Worm (Caenorhabditis elegans) whole organism, L4 larva: ENCODE measurements around the gene C56E6.4.

ENCODE experiments used
- D1046.2 ChIP-seq: fragments of 200-800 bp; sonication (Bioruptor generic); IDR thresholded peaks from 2 replicates; pipeline ENCODE4 v1.3.6; 2022; ENCODE audit warnings: missing genetic modification characterization, missing compliant biosample characterization
- F10B5.3 ChIP-seq: sonication (generic microtip); optimal IDR thresholded peaks from 2 replicates; lab custom pipeline; 2016; ENCODE audit warnings: mild to moderate bottlenecking, missing genetic modification characterization, missing compliant biosample characterization
- F26F4.8 ChIP-seq: fragments of 200-800 bp; sonication (Bioruptor generic); conservative IDR thresholded peaks from 2 replicates; pipeline ENCODE4 v1.3.6; 2022; ENCODE audit warnings: missing genetic modification characterization, missing compliant biosample characterization
- F44E2.7 ChIP-seq: fragments of 200-800 bp; sonication (Bioruptor generic); IDR thresholded peaks from 2 replicates; pipeline ENCODE4 v2.1.2; 2022; ENCODE audit warnings: missing genetic modification characterization, missing compliant biosample characterization
- T26A8.4 ChIP-seq: fragments of 200-800 bp; sonication (Bioruptor generic); IDR thresholded peaks from 2 replicates; pipeline ENCODE4 v1.3.6; 2022; ENCODE audit warnings: missing genetic modification characterization, missing compliant biosample characterization
- Y48G9A.11 ChIP-seq: fragments of 200-800 bp; sonication (Bioruptor generic); IDR thresholded peaks from 2 replicates; pipeline ENCODE4 v1.3.6; 2022; ENCODE audit warnings: missing genetic modification reagents, missing genetic modification characterization, missing compliant biosample characterization
- Y5F2A.4 ChIP-seq: fragments of 200-800 bp; sonication (Bioruptor generic); optimal IDR thresholded peaks from 2 replicates; lab custom pipeline; 2018; ENCODE audit warnings: mild to moderate bottlenecking, missing genetic modification characterization, missing compliant biosample characterization
- ZK337.2 ChIP-seq: fragments of 200-800 bp; sonication (Bioruptor generic); IDR thresholded peaks from 2 replicates; pipeline ENCODE4 v1.3.6; 2022; ENCODE audit warnings: missing genetic modification reagents, missing genetic modification characterization, missing compliant biosample characterization
- ama-1 ChIP-seq: fragments of 150-350 bp; optimal IDR thresholded peaks from 2 replicates; lab custom pipeline; 2014; ENCODE audit warnings: inconsistent platforms, mixed read lengths
- attf-4 ChIP-seq: sonication (generic microtip); optimal IDR thresholded peaks from 3 replicates; lab custom pipeline; 2017; ENCODE audit warnings: missing biosample characterization, missing genetic modification characterization
- ceh-20 ChIP-seq: fragments of 200-800 bp; sonication (Bioruptor generic); IDR thresholded peaks from 2 replicates; pipeline ENCODE4 v1.3.6; 2022; ENCODE audit warnings: missing genetic modification reagents, missing genetic modification characterization, missing compliant biosample characterization
- ceh-28 ChIP-seq: fragments of 150-350 bp; optimal IDR thresholded peaks from 2 replicates; lab custom pipeline; 2014; ENCODE audit warnings: missing biosample characterization, missing genetic modification reagents, missing genetic modification characterization
- ceh-82 ChIP-seq: sonication (generic microtip); optimal IDR thresholded peaks from 2 replicates; lab custom pipeline; 2017; ENCODE audit warnings: missing biosample characterization, missing genetic modification characterization
- cey-2 ChIP-seq: sonication (generic microtip); optimal IDR thresholded peaks from 3 replicates; lab custom pipeline; 2017; ENCODE audit warnings: missing genetic modification characterization, mild to moderate bottlenecking, missing compliant biosample characterization, antibody characterized with exemption, borderline replicate concordance; ENCODE audit not compliant: insufficient read depth
- daf-16 ChIP-seq, 3 experiments: sonication (generic microtip); optimal IDR thresholded peaks; 2 replicates each; lab custom pipeline; 2016 to 2017; ENCODE audit warnings: missing genetic modification characterization in 3 of 3, missing genetic modification reagents in 3 of 3, mild to moderate bottlenecking in 2 of 3, missing compliant biosample characterization in 2 of 3, missing biosample characterization in 1 of 3, moderate library complexity in 1 of 3
- daf-19 ChIP-seq: fragments of 200-800 bp; sonication (Bioruptor generic); conservative IDR thresholded peaks from 2 replicates; pipeline ENCODE4 v1.3.6; 2022; ENCODE audit warnings: missing genetic modification characterization, missing compliant biosample characterization
- dmd-8 ChIP-seq: fragments of 200-800 bp; sonication (Bioruptor generic); IDR thresholded peaks from 2 replicates; pipeline ENCODE4 v1.3.6; 2022; ENCODE audit warnings: missing genetic modification characterization, missing compliant biosample characterization
- dmd-9 ChIP-seq: fragments of 200-800 bp; sonication (Bioruptor generic); IDR thresholded peaks from 2 replicates; pipeline ENCODE4 v1.3.6; 2022; ENCODE audit warnings: missing genetic modification reagents, missing genetic modification characterization, missing compliant biosample characterization
- dpl-1 ChIP-seq: fragments of 150-350 bp; optimal IDR thresholded peaks from 2 replicates; lab custom pipeline; 2014; ENCODE audit warnings: missing biosample characterization, missing genetic modification reagents, missing genetic modification characterization
- duxl-1 ChIP-seq: sonication (generic microtip); optimal IDR thresholded peaks from 2 replicates; lab custom pipeline; 2016; ENCODE audit warnings: mild to moderate bottlenecking, missing genetic modification characterization, moderate library complexity, missing compliant biosample characterization; ENCODE audit not compliant: poor library complexity
- dve-1 ChIP-seq: sonication (generic microtip); optimal IDR thresholded peaks from 2 replicates; lab custom pipeline; 2017; ENCODE audit warnings: antibody characterized with exemption, mild to moderate bottlenecking, missing genetic modification characterization, missing compliant biosample characterization; ENCODE audit not compliant: insufficient read depth
- fkh-10 ChIP-seq: fragments of 150-350 bp; optimal IDR thresholded peaks from 2 replicates; lab custom pipeline; 2014; ENCODE audit warnings: missing biosample characterization, missing genetic modification reagents, missing genetic modification characterization
- gei-8 ChIP-seq: fragments of 200-800 bp; sonication (Bioruptor generic); optimal IDR thresholded peaks from 2 replicates; lab custom pipeline; 2018; ENCODE audit warnings: mild to moderate bottlenecking, missing genetic modification characterization, missing compliant biosample characterization
- hlh-11 ChIP-seq: fragments of 200-800 bp; sonication (Bioruptor generic); optimal IDR thresholded peaks from 2 replicates; lab custom pipeline; 2018; ENCODE audit warnings: mild to moderate bottlenecking, missing genetic modification characterization, missing compliant biosample characterization
- jun-1 ChIP-seq: fragments of 150-350 bp; optimal IDR thresholded peaks from 2 replicates; lab custom pipeline; 2014; ENCODE audit warnings: missing biosample characterization, missing genetic modification reagents, missing genetic modification characterization
- lin-1 ChIP-seq: fragments of 200-800 bp; sonication (Bioruptor generic); IDR thresholded peaks from 2 replicates; pipeline ENCODE4 v1.3.6; 2022; ENCODE audit warnings: missing genetic modification reagents, missing genetic modification characterization, missing compliant biosample characterization
- lin-29 ChIP-seq: fragments of 200-800 bp; sonication (Bioruptor generic); IDR thresholded peaks from 2 replicates; pipeline ENCODE4 v1.3.6; 2022; ENCODE audit warnings: missing genetic modification reagents, missing genetic modification characterization, missing compliant biosample characterization
- lsy-2 ChIP-seq, 2 experiments: fragments of 150-350 bp in 1 of 2; sonication (generic microtip) in 1 of 2; optimal IDR thresholded peaks; 2 replicates each; lab custom pipeline; 2014 to 2017; ENCODE audit warnings: missing biosample characterization in 2 of 2, missing genetic modification characterization in 2 of 2
- madf-9 ChIP-seq: fragments of 200-800 bp; sonication (Bioruptor generic); conservative IDR thresholded peaks from 2 replicates; pipeline ENCODE4 v1.3.6; 2022; ENCODE audit warnings: missing genetic modification reagents, missing genetic modification characterization, missing compliant biosample characterization
- mdl-1 ChIP-seq, 2 experiments: fragments of 150-350 bp in 1 of 2; sonication (generic microtip) in 1 of 2; optimal IDR thresholded peaks; 2 replicates each; lab custom pipeline; 2014 to 2017; ENCODE audit warnings: missing biosample characterization in 2 of 2, missing genetic modification characterization in 2 of 2
- mxl-3 ChIP-seq: fragments of 200-800 bp; sonication (Bioruptor generic); optimal IDR thresholded peaks from 2 replicates; lab custom pipeline; 2018; ENCODE audit warnings: mild to moderate bottlenecking, missing genetic modification characterization, missing compliant biosample characterization
- nhr-10 ChIP-seq: fragments of 150-350 bp; optimal IDR thresholded peaks from 2 replicates; lab custom pipeline; 2014; ENCODE audit warnings: missing biosample characterization, missing genetic modification characterization
- nhr-25 ChIP-seq: sonication (generic microtip); optimal IDR thresholded peaks from 2 replicates; lab custom pipeline; 2017; ENCODE audit warnings: missing genetic modification characterization, mild to moderate bottlenecking, missing compliant biosample characterization, antibody characterized with exemption, moderate library complexity, borderline replicate concordance; ENCODE audit not compliant: insufficient read depth
- nhr-28 ChIP-seq: fragments of 150-350 bp; optimal IDR thresholded peaks from 2 replicates; lab custom pipeline; 2014; ENCODE audit warnings: missing biosample characterization, missing genetic modification characterization
- nhr-48 ChIP-seq: sonication (generic microtip); optimal IDR thresholded peaks from 2 replicates; lab custom pipeline; 2016; ENCODE audit warnings: mild to moderate bottlenecking, missing genetic modification characterization, missing compliant biosample characterization
- nhr-77 ChIP-seq: fragments of 150-350 bp; optimal IDR thresholded peaks from 2 replicates; lab custom pipeline; 2014; ENCODE audit warnings: missing biosample characterization, missing genetic modification characterization
- pha-4 ChIP-seq, 2 experiments: fragments of 150-350 bp in 1 of 2; fragments of 200-800 bp in 1 of 2; sonication (Bioruptor generic) in 1 of 2; IDR thresholded peaks in 1 of 2; optimal IDR thresholded peaks in 1 of 2; 2 replicates each; pipeline versions ENCODE4 v1.3.6 to Lab custom; 2014 to 2022; ENCODE audit warnings: missing genetic modification characterization in 2 of 2, missing genetic modification reagents in 2 of 2, missing biosample characterization in 1 of 2, missing compliant biosample characterization in 1 of 2
- php-3 ChIP-seq: fragments of 200-800 bp; sonication (Bioruptor generic); IDR thresholded peaks from 2 replicates; pipeline ENCODE4 v1.3.6; 2022; ENCODE audit warnings: missing genetic modification reagents, missing genetic modification characterization, missing compliant biosample characterization
- pqm-1 ChIP-seq: sonication (generic microtip); optimal IDR thresholded peaks from 2 replicates; lab custom pipeline; 2017; ENCODE audit warnings: missing biosample characterization, missing genetic modification characterization
- snpc-4 ChIP-seq: fragments of 150-350 bp; optimal IDR thresholded peaks from 2 replicates; lab custom pipeline; 2014; ENCODE audit warnings: missing biosample characterization, missing genetic modification characterization
- tag-97 ChIP-seq: fragments of 200-800 bp; sonication (Bioruptor generic); IDR thresholded peaks from 2 replicates; pipeline ENCODE4 v1.3.6; 2022; ENCODE audit warnings: missing genetic modification characterization, missing compliant biosample characterization
- unc-62 ChIP-seq, 3 experiments: fragments of 150-350 bp in 1 of 3; sonication (generic microtip); optimal IDR thresholded peaks in 2 of 3; peaks in 1 of 3; 1 replicate in 1 of 3; 2 replicates in 2 of 3; lab custom pipeline; 2014 to 2017; ENCODE audit warnings: missing biosample characterization in 3 of 3, missing genetic modification characterization in 3 of 3, missing genetic modification reagents in 3 of 3, missing genotype in 1 of 3
- vab-7 ChIP-seq: fragments of 200-800 bp; sonication (Bioruptor generic); IDR thresholded peaks from 2 replicates; pipeline ENCODE4 v1.3.6; 2022; ENCODE audit warnings: missing genetic modification reagents, missing genetic modification characterization, missing compliant biosample characterization
- zag-1 ChIP-seq: fragments of 150-350 bp; optimal IDR thresholded peaks from 2 replicates; lab custom pipeline; 2014; ENCODE audit warnings: missing biosample characterization, missing genetic modification characterization
- zfp-2 ChIP-seq: sonication (generic microtip); optimal IDR thresholded peaks from 2 replicates; lab custom pipeline; 2016; ENCODE audit warnings: mild to moderate bottlenecking, missing genetic modification characterization, missing compliant biosample characterization
- ztf-7 ChIP-seq: fragments of 150-350 bp; optimal IDR thresholded peaks from 2 replicates; lab custom pipeline; 2014; ENCODE audit warnings: missing biosample characterization, missing genetic modification characterization

C56E6.4 gene

ce11 chrII:6562203-6562867 is 33.8 kb upstream of the C56E6.4 start:
- TF ChIP-seq tag-97 (GFP tag; lab: Robert Waterston, UW) (no peak), unc-62 (GFP tag; optimal IDR thresholded peaks at IDR 0.05 in 1 of 2; lab: Kevin White, UChicago) (peak in 1 of 2 experiments; percentile 92), unc-62 (tag; optimal IDR thresholded peaks at IDR 0.05; lab: Kevin White, UChicago) (no peak), zfp-2 (tag; lab: Kevin White, UChicago) (no peak), mdl-1 (tag; optimal IDR thresholded peaks at IDR 0.05; lab: Kevin White, UChicago) (peak in 1 of 2 experiments; percentile 54), nhr-28 (tag; lab: Kevin White, UChicago) (peak; percentile 70), lsy-2 (tag; optimal IDR thresholded peaks at IDR 0.05; lab: Kevin White, UChicago) (no peak), lin-29 (GFP tag; lab: Robert Waterston, UW) (0 out of 2 replicates have a peak, but pooled peaks have one; percentile 37), mxl-3 (GFP tag; lab: Kevin White, UChicago) (peak; percentile 37), vab-7 (GFP tag; lab: Robert Waterston, UW) (no peak), pha-4 (GFP tag; IDR thresholded peaks at IDR 0.05; lab: Robert Waterston, UW) (no peak), pha-4 (tag; optimal IDR thresholded peaks at IDR 0.05; lab: Kevin White, UChicago) (no peak), F10B5.3 (tag; lab: Kevin White, UChicago) (no peak), snpc-4 (no peak), jun-1 (tag; lab: Kevin White, UChicago) (no peak), daf-16 (GFP tag; optimal IDR thresholded peaks at IDR 0.05; lab: Kevin White, UChicago) (peak in 1 of 2 experiments; percentile 62), daf-16 (tag; optimal IDR thresholded peaks at IDR 0.05; lab: Kevin White, UChicago) (peak; percentile 12), cey-2 (tag; lab: Kevin White, UChicago) (peak; percentile 82), dpl-1 (GFP tag; lab: Kevin White, UChicago) (no peak), nhr-25 (tag; lab: Kevin White, UChicago) (peak; percentile 91), dve-1 (tag; lab: Kevin White, UChicago) (peak; percentile 27), ama-1 (peak; percentile 10), ceh-20 (no peak), hlh-11 (tag; lab: Kevin White, UChicago) (peak; percentile 61), nhr-48 (peak; percentile 69), php-3 (GFP tag; lab: Robert Waterston, UW) (no peak), nhr-77 (no peak)
- TF ChIP-seq, all 104 proteins: peak for 12

- TF ChIP-seq lin-1 (GFP tag; lab: Robert Waterston, UW) = no peak
- TF ChIP-seq ceh-28 (tag; lab: Kevin White, UChicago) = no peak
- TF ChIP-seq duxl-1 (tag; lab: Kevin White, UChicago) = no peak
- no peak for TF ChIP-seq zag-1
- TF ChIP-seq daf-16 (GFP tag; optimal IDR thresholded peaks at IDR 0.05; lab: Kevin White, UChicago) = no peak
- peak; percentile 20 for TF ChIP-seq daf-16 (tag; optimal IDR thresholded peaks at IDR 0.05; lab: Kevin White, UChicago)
- no peak for TF ChIP-seq nhr-10 (tag; lab: Kevin White, UChicago)
- TF ChIP-seq pha-4 (GFP tag; IDR thresholded peaks at IDR 0.05; lab: Robert Waterston, UW) = no peak
- no peak for TF ChIP-seq pha-4 (tag; optimal IDR thresholded peaks at IDR 0.05; lab: Kevin White, UChicago)
- no peak for TF ChIP-seq dmd-8 (GFP tag; lab: Robert Waterston, UW)
- no peak for TF ChIP-seq attf-4 (tag; lab: Kevin White, UChicago)
- no peak for TF ChIP-seq pqm-1 (tag; lab: Kevin White, UChicago)
- TF ChIP-seq Y48G9A.11 (GFP tag; lab: Robert Waterston, UW) = no peak
- 0 out of 2 replicates have a peak, but pooled peaks have one; percentile 3 for TF ChIP-seq ZK337.2
- TF ChIP-seq ztf-7 (tag; lab: Kevin White, UChicago) = no peak
- TF ChIP-seq ama-1 = peak; percentile 79
- TF ChIP-seq F44E2.7 = no peak
- no peak for TF ChIP-seq madf-9 (GFP tag; lab: Robert Waterston, UW)
- TF ChIP-seq nhr-28 (tag; lab: Kevin White, UChicago) = no peak
- no peak for TF ChIP-seq D1046.2 (GFP tag; lab: Robert Waterston, UW)
- no peak for TF ChIP-seq F26F4.8
- TF ChIP-seq dve-1 (tag; lab: Kevin White, UChicago) = peak; percentile 18
- no peak for TF ChIP-seq dmd-9
- no peak for TF ChIP-seq daf-19 (GFP tag; lab: Robert Waterston, UW)
- no peak for TF ChIP-seq T26A8.4 (GFP tag; lab: Robert Waterston, UW)
- no peak for TF ChIP-seq Y5F2A.4 (GFP tag; lab: Kevin White, UChicago)
- no peak for TF ChIP-seq mdl-1 (tag; optimal IDR thresholded peaks at IDR 0.05; lab: Kevin White, UChicago)
- TF ChIP-seq snpc-4 = no peak
- TF ChIP-seq ceh-82 (tag; lab: Kevin White, UChicago) = no peak
- no peak for TF ChIP-seq fkh-10 (GFP tag; lab: Kevin White, UChicago)
- TF ChIP-seq gei-8 (GFP tag; lab: Kevin White, UChicago) = no peak
Measured at ce11 chrII:6561300-6561699, 32.8 kb upstream of the C56E6.4 start, which contains the start of gene F18C5.10. Gene F18C5.10 (minus strand): TSS chrII:6561444.
